Worm (Caenorhabditis elegans) whole organism, L4 larva: ENCODE data around the gene Y75B8A.6.
A peak's percentile ranks its signal among the peaks of the same experiment; 100 is the strongest.

Experiments
- aha-1 ChIP-seq: fragments of 150-350 bp; peaks from one replicate; lab custom pipeline; 2014; ENCODE audit warnings: missing biosample characterization, missing genetic modification characterization
- arid-1 ChIP-seq: fragments of 200-800 bp; sonication (Bioruptor generic); conservative IDR thresholded peaks from 2 replicates; pipeline ENCODE4 v1.3.6; 2022; ENCODE audit warnings: missing genetic modification reagents, missing genetic modification characterization, missing compliant biosample characterization
- ceh-20 ChIP-seq: fragments of 200-800 bp; sonication (Bioruptor generic); IDR thresholded peaks from 2 replicates; pipeline ENCODE4 v1.3.6; 2022; ENCODE audit warnings: missing genetic modification reagents, missing genetic modification characterization, missing compliant biosample characterization
- ces-1 ChIP-seq: fragments of 150-350 bp; sonication (generic microtip); optimal IDR thresholded peaks from 4 replicates; lab custom pipeline; 2014; ENCODE audit warnings: missing biosample characterization, missing genetic modification reagents, missing genetic modification characterization
- cey-2 ChIP-seq: sonication (generic microtip); optimal IDR thresholded peaks from 3 replicates; lab custom pipeline; 2017; ENCODE audit warnings: missing genetic modification characterization, mild to moderate bottlenecking, missing compliant biosample characterization, antibody characterized with exemption, borderline replicate concordance; ENCODE audit not compliant: insufficient read depth
- daf-12 ChIP-seq: fragments of 150-350 bp; optimal IDR thresholded peaks from 2 replicates; lab custom pipeline; 2014; ENCODE audit warnings: missing biosample characterization, missing genetic modification reagents, missing genetic modification characterization
- daf-19 ChIP-seq: fragments of 200-800 bp; sonication (Bioruptor generic); conservative IDR thresholded peaks from 2 replicates; pipeline ENCODE4 v1.3.6; 2022; ENCODE audit warnings: missing genetic modification characterization, missing compliant biosample characterization
- dmd-6 ChIP-seq: fragments of 200-800 bp; sonication (Bioruptor generic); IDR thresholded peaks from 2 replicates; pipeline ENCODE4 v1.3.6; 2022; ENCODE audit warnings: missing genetic modification reagents, missing genetic modification characterization, missing compliant biosample characterization
- dmd-8 ChIP-seq: fragments of 200-800 bp; sonication (Bioruptor generic); IDR thresholded peaks from 2 replicates; pipeline ENCODE4 v1.3.6; 2022; ENCODE audit warnings: missing genetic modification characterization, missing compliant biosample characterization
- egl-27 ChIP-seq: sonication (generic microtip); optimal IDR thresholded peaks from 3 replicates; lab custom pipeline; 2017; ENCODE audit warnings: missing biosample characterization, missing genetic modification reagents, missing genetic modification characterization
- hlh-30 ChIP-seq: sonication (generic microtip); optimal IDR thresholded peaks from 2 replicates; lab custom pipeline; 2017; ENCODE audit warnings: antibody characterized with exemption, mild to moderate bottlenecking, missing genetic modification characterization, missing compliant biosample characterization; ENCODE audit not compliant: insufficient read depth
- lin-1 ChIP-seq: fragments of 200-800 bp; sonication (Bioruptor generic); IDR thresholded peaks from 2 replicates; pipeline ENCODE4 v1.3.6; 2022; ENCODE audit warnings: missing genetic modification reagents, missing genetic modification characterization, missing compliant biosample characterization
- lin-15B ChIP-seq: fragments of 150-350 bp; sonication (generic microtip); optimal IDR thresholded peaks from 3 replicates; lab custom pipeline; 2014; ENCODE audit warnings: missing biosample characterization, missing genetic modification characterization
- lsy-2 ChIP-seq, 2 experiments: fragments of 150-350 bp in 1 of 2; sonication (generic microtip) in 1 of 2; optimal IDR thresholded peaks; 2 replicates each; lab custom pipeline; 2014 to 2017; ENCODE audit warnings: missing biosample characterization in 2 of 2, missing genetic modification characterization in 2 of 2
- madf-5 ChIP-seq, 2 experiments: fragments of 200-800 bp; sonication (Bioruptor generic); IDR thresholded peaks; 2 replicates each; pipeline ENCODE4 v1.3.6; 2022; ENCODE audit warnings: missing compliant biosample characterization in 2 of 2, missing genetic modification characterization in 2 of 2
- mdl-1 ChIP-seq, 2 experiments: fragments of 150-350 bp in 1 of 2; sonication (generic microtip) in 1 of 2; optimal IDR thresholded peaks; 2 replicates each; lab custom pipeline; 2014 to 2017; ENCODE audit warnings: missing biosample characterization in 2 of 2, missing genetic modification characterization in 2 of 2
- nhr-10 ChIP-seq: fragments of 150-350 bp; optimal IDR thresholded peaks from 2 replicates; lab custom pipeline; 2014; ENCODE audit warnings: missing biosample characterization, missing genetic modification characterization
- nhr-11 ChIP-seq: fragments of 150-350 bp; optimal IDR thresholded peaks from 2 replicates; lab custom pipeline; 2014; ENCODE audit warnings: missing biosample characterization, missing genetic modification characterization
- nhr-237 ChIP-seq: sonication (generic microtip); optimal IDR thresholded peaks from 2 replicates; lab custom pipeline; 2017; ENCODE audit warnings: missing biosample characterization, missing genetic modification characterization
- nhr-25 ChIP-seq: sonication (generic microtip); optimal IDR thresholded peaks from 2 replicates; lab custom pipeline; 2017; ENCODE audit warnings: missing genetic modification characterization, mild to moderate bottlenecking, missing compliant biosample characterization, antibody characterized with exemption, moderate library complexity, borderline replicate concordance; ENCODE audit not compliant: insufficient read depth
- nhr-41 ChIP-seq: fragments of 200-800 bp; sonication (Bioruptor generic); IDR thresholded peaks from 2 replicates; pipeline ENCODE4 v1.3.6; 2022; ENCODE audit warnings: missing genetic modification reagents, missing genetic modification characterization, missing compliant biosample characterization
- pha-4 ChIP-seq, 2 experiments: fragments of 150-350 bp in 1 of 2; fragments of 200-800 bp in 1 of 2; sonication (Bioruptor generic) in 1 of 2; IDR thresholded peaks in 1 of 2; optimal IDR thresholded peaks in 1 of 2; 2 replicates each; pipeline versions ENCODE4 v1.3.6 to Lab custom; 2014 to 2022; ENCODE audit warnings: missing genetic modification characterization in 2 of 2, missing genetic modification reagents in 2 of 2, missing biosample characterization in 1 of 2, missing compliant biosample characterization in 1 of 2
- sdz-12 ChIP-seq: fragments of 200-800 bp; sonication (Bioruptor generic); optimal IDR thresholded peaks from 2 replicates; lab custom pipeline; 2018; ENCODE audit warnings: mild to moderate bottlenecking, missing genetic modification characterization, missing compliant biosample characterization
- set-16 ChIP-seq: fragments of 200-800 bp; sonication (Bioruptor generic); IDR thresholded peaks from 2 replicates; pipeline ENCODE4 v1.3.6; 2022; ENCODE audit warnings: missing genetic modification reagents, missing genetic modification characterization, missing compliant biosample characterization
- skn-1 ChIP-seq: fragments of 150-350 bp; optimal IDR thresholded peaks from 2 replicates; lab custom pipeline; 2014; ENCODE audit warnings: missing biosample characterization, missing genetic modification characterization
- spr-3 ChIP-seq: fragments of 200-800 bp; sonication (Bioruptor generic); optimal IDR thresholded peaks from 2 replicates; lab custom pipeline; 2018; ENCODE audit warnings: mild to moderate bottlenecking, missing genetic modification characterization, missing compliant biosample characterization
- tag-97 ChIP-seq: fragments of 200-800 bp; sonication (Bioruptor generic); IDR thresholded peaks from 2 replicates; pipeline ENCODE4 v1.3.6; 2022; ENCODE audit warnings: missing genetic modification characterization, missing compliant biosample characterization
- tra-1 ChIP-seq: fragments of 200-800 bp; sonication (Bioruptor generic); IDR thresholded peaks from 2 replicates; pipeline ENCODE4 v1.3.6; 2022; ENCODE audit warnings: missing genetic modification reagents, missing genetic modification characterization, missing compliant biosample characterization
- unc-130 ChIP-seq: sonication (generic microtip); optimal IDR thresholded peaks from 2 replicates; lab custom pipeline; 2016; ENCODE audit warnings: missing genetic modification reagents, missing genetic modification characterization, missing compliant biosample characterization
- unc-62 ChIP-seq, 3 experiments: fragments of 150-350 bp in 1 of 3; sonication (generic microtip); optimal IDR thresholded peaks in 2 of 3; peaks in 1 of 3; 1 replicate in 1 of 3; 2 replicates in 2 of 3; lab custom pipeline; 2014 to 2017; ENCODE audit warnings: missing biosample characterization in 3 of 3, missing genetic modification characterization in 3 of 3, missing genetic modification reagents in 3 of 3, missing genotype in 1 of 3
- zag-1 ChIP-seq: fragments of 150-350 bp; optimal IDR thresholded peaks from 2 replicates; lab custom pipeline; 2014; ENCODE audit warnings: missing biosample characterization, missing genetic modification characterization
- ztf-7 ChIP-seq: fragments of 150-350 bp; optimal IDR thresholded peaks from 2 replicates; lab custom pipeline; 2014; ENCODE audit warnings: missing biosample characterization, missing genetic modification characterization

Gene Y75B8A.6

ce11 chrIII:12131751-12132150, 1.6 kb upstream of the Y75B8A.6 start:
- TF ChIP-seq lin-15B (tag; lab: Kevin White, UChicago) (no peak), unc-130 (GFP tag; lab: Kevin White, UChicago) (no peak), tag-97 (GFP tag; lab: Robert Waterston, UW) (no peak), nhr-237 (no peak), lin-1 (GFP tag; lab: Robert Waterston, UW) (no peak), nhr-25 (no peak), mdl-1 (tag; optimal IDR thresholded peaks at IDR 0.05; lab: Kevin White, UChicago) (no peak), aha-1 (tag; lab: Kevin White, UChicago) (no peak), tra-1 (GFP tag; lab: Robert Waterston, UW) (no peak), daf-19 (GFP tag; lab: Robert Waterston, UW) (no peak), dmd-6 (GFP tag; lab: Robert Waterston, UW) (no peak), arid-1 (GFP tag; lab: Robert Waterston, UW) (no peak), ztf-7 (tag; lab: Kevin White, UChicago) (no peak), madf-5 (GFP tag; IDR thresholded peaks at IDR 0.05; lab: Robert Waterston, UW) (no peak)

- TF ChIP-seq sdz-12 (GFP tag; lab: Kevin White, UChicago) (no peak), pha-4 (GFP tag; IDR thresholded peaks at IDR 0.05; lab: Robert Waterston, UW) (no peak), pha-4 (tag; optimal IDR thresholded peaks at IDR 0.05; lab: Kevin White, UChicago) (no peak), aha-1 (tag; lab: Kevin White, UChicago) (peak; percentile 46)
- TF ChIP-seq, all 104 proteins: peak for 1
Measured at ce11 chrIII:12130769-12131168, 626 bp upstream of the Y75B8A.6 start.

- TF ChIP-seq nhr-11 (tag; lab: Kevin White, UChicago), result no peak
- TF ChIP-seq, all 104 proteins: peak for 0
Measured at ce11 chrIII:12124392-12124791, 5.8 kb downstream of the Y75B8A.6 start.

- no peak for TF ChIP-seq cey-2 (tag; lab: Kevin White, UChicago)
- TF ChIP-seq zag-1, result no peak
- TF ChIP-seq spr-3 (GFP tag; lab: Kevin White, UChicago), result no peak
- TF ChIP-seq ceh-20 (GFP tag; lab: Robert Waterston, UW), result no peak
- TF ChIP-seq ces-1, result no peak
- no peak for TF ChIP-seq lsy-2 (tag; optimal IDR thresholded peaks at IDR 0.05; lab: Kevin White, UChicago)
- TF ChIP-seq hlh-30, result no peak
- no peak for TF ChIP-seq nhr-41 (GFP tag; lab: Robert Waterston, UW)
Measured at ce11 chrIII:12123427-12123826, 6.7 kb downstream of the Y75B8A.6 start.

- no peak for TF ChIP-seq daf-12
- TF ChIP-seq unc-62 (GFP tag; optimal IDR thresholded peaks at IDR 0.05 in 1 of 2; lab: Kevin White, UChicago), result peak in 1 of 2 experiments; percentile 94
- no peak for TF ChIP-seq unc-62 (tag; optimal IDR thresholded peaks at IDR 0.05; lab: Kevin White, UChicago)
- TF ChIP-seq ces-1, result no peak
Measured at ce11 chrIII:12121177-12121576, 9.0 kb downstream of the Y75B8A.6 start.

ce11 chrIII:12119625-12120024, 10.5 kb downstream of the Y75B8A.6 start:
- no peak for TF ChIP-seq aha-1 (tag; lab: Kevin White, UChicago)
- TF ChIP-seq egl-27 (tag; lab: Kevin White, UChicago), result no peak
- TF ChIP-seq set-16 (GFP tag; lab: Robert Waterston, UW), result no peak
- no peak for TF ChIP-seq daf-19 (GFP tag; lab: Robert Waterston, UW)
- no peak for TF ChIP-seq skn-1 (tag; lab: Kevin White, UChicago)
- TF ChIP-seq dmd-8, result no peak
- TF ChIP-seq daf-12, result no peak
- TF ChIP-seq nhr-10, result no peak
